Worm (Caenorhabditis elegans) whole organism, mixed stage, embryonic: ENCODE results near the gene dpf-2.

Experiments used
- M03D4.4 ChIP-seq: sonication (generic microtip); optimal IDR thresholded peaks from 2 replicates; lab custom pipeline; 2017; ENCODE audit warnings: mild to moderate bottlenecking, missing genetic modification characterization, missing compliant biosample characterization
- bed-3 ChIP-seq: fragments of 200-800 bp; sonication (Bioruptor generic); optimal IDR thresholded peaks from 3 replicates; lab custom pipeline; 2018; ENCODE audit warnings: mild to moderate bottlenecking, missing genetic modification characterization, moderate library complexity, missing compliant biosample characterization
- blmp-1 ChIP-seq: fragments of 150-350 bp; optimal IDR thresholded peaks from 2 replicates; lab custom pipeline; 2014; ENCODE audit warnings: missing biosample characterization, missing genetic modification characterization
- ceh-43 ChIP-seq: fragments of 200-800 bp; sonication (Bioruptor generic); optimal IDR thresholded peaks from 2 replicates; lab custom pipeline; 2018; ENCODE audit warnings: mild to moderate bottlenecking, missing genetic modification characterization, moderate library complexity, missing compliant biosample characterization
- ceh-83 ChIP-seq: fragments of 200-800 bp; sonication (Bioruptor generic); optimal IDR thresholded peaks from 2 replicates; lab custom pipeline; 2018; ENCODE audit warnings: mild to moderate bottlenecking, missing genetic modification characterization, missing compliant biosample characterization
- cnd-1 ChIP-seq: fragments of 200-800 bp; sonication (Bioruptor generic); optimal IDR thresholded peaks from 2 replicates; lab custom pipeline; 2018; ENCODE audit warnings: mild to moderate bottlenecking, missing genetic modification characterization, missing compliant biosample characterization
- drap-1 ChIP-seq: fragments of 200-800 bp; sonication (Bioruptor generic); optimal IDR thresholded peaks from 3 replicates; lab custom pipeline; 2018; ENCODE audit warnings: mild to moderate bottlenecking, missing genetic modification characterization, missing compliant biosample characterization
- elt-1 ChIP-seq: sonication (generic microtip); optimal IDR thresholded peaks from 2 replicates; lab custom pipeline; 2017; ENCODE audit warnings: missing genetic modification characterization, mild to moderate bottlenecking, missing compliant biosample characterization, antibody characterized with exemption, moderate library complexity, borderline replicate concordance; ENCODE audit not compliant: insufficient read depth
- elt-3 ChIP-seq: fragments of 150-350 bp; optimal IDR thresholded peaks from 2 replicates; lab custom pipeline; 2014; ENCODE audit warnings: missing biosample characterization, missing genetic modification characterization
- flh-1 ChIP-seq: fragments of 200-800 bp; sonication (Bioruptor generic); optimal IDR thresholded peaks from 2 replicates; lab custom pipeline; 2018; ENCODE audit warnings: mild to moderate bottlenecking, missing genetic modification characterization, moderate library complexity, missing compliant biosample characterization
- ham-2 ChIP-seq: fragments of 200-800 bp; sonication (Bioruptor generic); optimal IDR thresholded peaks from 2 replicates; lab custom pipeline; 2018; ENCODE audit warnings: mild to moderate bottlenecking, missing genetic modification characterization, missing compliant biosample characterization
- hlh-1 ChIP-seq: fragments of 150-350 bp; optimal IDR thresholded peaks from 2 replicates; lab custom pipeline; 2014; ENCODE audit warnings: missing biosample characterization, missing genetic modification reagents, missing genetic modification characterization
- lin-13 ChIP-seq: fragments of 150-350 bp; optimal IDR thresholded peaks from 2 replicates; lab custom pipeline; 2014; ENCODE audit warnings: missing biosample characterization, missing genetic modification characterization
- lin-32 ChIP-seq: fragments of 200-800 bp; sonication (Bioruptor generic); optimal IDR thresholded peaks from 2 replicates; lab custom pipeline; 2018; ENCODE audit warnings: mild to moderate bottlenecking, missing genetic modification characterization, missing compliant biosample characterization
- lsy-2 ChIP-seq: fragments of 150-350 bp; optimal IDR thresholded peaks from 2 replicates; lab custom pipeline; 2014; ENCODE audit warnings: missing biosample characterization, missing genetic modification characterization
- mep-1 ChIP-seq: fragments of 150-350 bp; optimal IDR thresholded peaks from 2 replicates; lab custom pipeline; 2017; ENCODE audit warnings: missing biosample characterization, missing genetic modification reagents, missing genetic modification characterization, inconsistent platforms
- mls-2 ChIP-seq: sonication (generic microtip); optimal IDR thresholded peaks from 2 replicates; lab custom pipeline; 2016; ENCODE audit warnings: mild to moderate bottlenecking, missing genetic modification characterization, moderate library complexity, missing compliant biosample characterization
- nhr-2 ChIP-seq: fragments of 150-350 bp; optimal IDR thresholded peaks from 2 replicates; lab custom pipeline; 2014; ENCODE audit warnings: missing biosample characterization, missing genetic modification characterization
- nhr-28 ChIP-seq: fragments of 150-350 bp; optimal IDR thresholded peaks from 2 replicates; lab custom pipeline; 2014; ENCODE audit warnings: missing biosample characterization, missing genetic modification characterization
- sem-2 ChIP-seq: fragments of 200-800 bp; sonication (Bioruptor generic); optimal IDR thresholded peaks from 2 replicates; lab custom pipeline; 2018; ENCODE audit warnings: mild to moderate bottlenecking, missing genetic modification characterization, missing compliant biosample characterization
- snpc-4 ChIP-seq: fragments of 150-350 bp; optimal IDR thresholded peaks from 2 replicates; lab custom pipeline; 2014; ENCODE audit warnings: missing biosample characterization, missing genetic modification characterization
- sptf-1 ChIP-seq: sonication (generic microtip); optimal IDR thresholded peaks from 2 replicates; lab custom pipeline; 2017; ENCODE audit warnings: mild to moderate bottlenecking, missing genetic modification characterization, moderate library complexity, missing compliant biosample characterization
- tbx-8 ChIP-seq: fragments of 200-800 bp; sonication (Bioruptor generic); optimal IDR thresholded peaks from 2 replicates; lab custom pipeline; 2018; ENCODE audit warnings: mild to moderate bottlenecking, missing genetic modification characterization, moderate library complexity, missing compliant biosample characterization
- unc-120 ChIP-seq: sonication (generic microtip); optimal IDR thresholded peaks from 2 replicates; lab custom pipeline; 2017; ENCODE audit warnings: missing genetic modification characterization, missing compliant biosample characterization; ENCODE audit not compliant: poor library complexity, severe bottlenecking
- unc-39 ChIP-seq: fragments of 150-350 bp; optimal IDR thresholded peaks from 2 replicates; lab custom pipeline; 2014; ENCODE audit warnings: missing biosample characterization, missing genetic modification characterization
- unc-62 ChIP-seq: fragments of 150-350 bp; optimal IDR thresholded peaks from 2 replicates; lab custom pipeline; 2014; ENCODE audit warnings: missing biosample characterization, missing genetic modification reagents, missing genetic modification characterization
- ztf-11 ChIP-seq: fragments of 150-350 bp; optimal IDR thresholded peaks from 2 replicates; lab custom pipeline; 2014; ENCODE audit warnings: missing biosample characterization, missing genetic modification characterization

The dpf-2 gene

DNA sequence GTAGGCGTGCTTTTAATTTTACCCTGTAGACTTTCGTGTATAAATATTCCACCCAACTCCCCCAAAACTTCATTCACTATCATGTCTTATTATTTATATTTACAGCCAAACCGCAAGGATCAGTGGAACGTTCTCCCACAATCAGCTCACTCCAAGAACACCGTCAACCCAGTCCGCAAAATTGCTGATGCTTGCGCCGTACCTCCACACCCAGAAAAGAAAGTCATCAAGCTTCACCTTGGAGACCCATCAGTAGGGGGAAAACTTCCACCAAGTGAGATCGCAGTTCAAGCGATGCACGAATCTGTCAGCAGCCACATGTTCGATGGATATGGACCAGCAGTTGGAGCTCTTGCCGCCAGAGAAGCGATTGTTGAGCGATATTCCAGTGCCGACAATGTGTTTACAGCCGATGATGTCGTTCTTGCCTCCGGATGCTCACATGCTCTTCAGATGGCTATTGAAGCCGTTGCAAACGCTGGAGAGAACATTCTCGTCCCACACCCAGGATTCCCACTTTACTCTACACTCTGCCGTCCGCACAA, 40.4 kb upstream of the dpf-2 start:
- TF ChIP-seq ztf-11 (tag; lab: Kevin White, UChicago) = no peak
- TF ChIP-seq, all 35 proteins: peak for 0

DNA sequence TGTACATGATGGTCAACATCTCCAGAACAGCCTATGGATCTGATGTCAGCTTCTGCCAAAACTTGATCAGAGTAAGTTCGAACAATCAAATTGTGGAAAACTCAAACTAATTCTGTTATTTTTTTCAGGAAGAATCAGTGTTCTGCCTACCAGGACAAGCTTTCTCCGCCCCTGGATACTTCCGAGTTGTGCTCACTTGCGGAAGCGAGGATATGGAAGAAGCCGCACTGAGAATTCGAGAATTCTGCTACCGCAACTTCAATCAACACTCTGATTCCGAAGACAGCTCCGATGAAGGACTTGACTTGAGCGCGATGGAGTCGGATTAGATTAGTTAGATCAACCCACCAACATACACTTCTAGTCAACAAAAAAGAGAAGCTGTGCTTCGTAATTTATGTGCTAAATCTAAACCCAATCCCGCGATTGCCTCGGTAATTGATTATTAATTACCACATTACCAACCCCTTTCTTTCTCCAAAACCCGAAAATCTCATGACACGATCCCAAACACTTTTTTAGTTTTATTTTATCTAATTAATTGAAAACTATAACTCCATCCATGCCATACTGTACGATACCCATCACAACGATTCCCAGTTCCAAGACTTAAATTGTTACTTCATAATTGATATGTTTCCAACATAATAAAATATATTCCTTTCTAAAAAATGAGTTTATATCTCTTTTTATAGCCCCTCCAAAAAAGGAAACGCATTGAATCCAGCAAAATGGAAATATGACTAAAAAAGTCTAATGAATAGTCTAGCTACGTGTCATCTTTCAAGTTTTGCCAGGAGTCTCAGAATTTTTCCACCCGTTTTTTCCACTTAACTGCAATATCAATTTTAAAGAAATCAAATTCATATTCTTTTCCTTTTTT, 39.1 kb upstream of the dpf-2 start:
- TF ChIP-seq mep-1 (tag; lab: Kevin White, UChicago) = no peak
- TF ChIP-seq snpc-4 (tag; lab: Kevin White, UChicago) = no peak

DNA sequence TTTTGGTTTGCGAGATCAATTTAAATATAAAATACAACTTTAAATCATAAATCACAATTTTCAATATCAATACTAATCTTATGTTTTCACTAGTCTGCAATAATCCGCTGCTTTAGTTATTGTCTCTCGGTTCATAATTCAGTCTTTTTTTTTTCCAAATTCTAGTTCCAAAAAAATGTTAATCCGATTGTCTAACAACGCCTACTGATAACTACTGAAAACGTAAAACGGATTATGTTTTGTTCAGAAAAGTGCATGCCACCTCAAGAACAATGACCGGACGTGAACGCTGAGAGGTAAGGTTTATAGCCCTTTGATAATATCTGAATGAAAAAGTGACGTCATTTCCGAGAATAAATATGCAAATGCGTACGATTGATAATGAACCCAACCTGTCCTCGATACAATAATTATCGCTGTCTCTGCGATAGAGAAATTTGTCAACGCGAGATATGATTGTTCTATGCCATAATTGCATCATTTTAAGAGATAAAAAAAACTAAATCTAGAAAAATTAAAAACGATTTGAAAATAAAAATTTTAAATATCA, 38.4 kb upstream of the dpf-2 start, which contains the start of gene sprr-2:
sprr-2 (plus strand) TSS at position 248 of the 550 bp plus-strand sequence.
- TF ChIP-seq ham-2 (GFP tag; lab: Kevin White, UChicago) (no peak), unc-39 (tag; lab: Kevin White, UChicago) (no peak), cnd-1 (tag; lab: Kevin White, UChicago) (no peak), elt-3 (tag; lab: Kevin White, UChicago) (peak; percentile 51)

DNA sequence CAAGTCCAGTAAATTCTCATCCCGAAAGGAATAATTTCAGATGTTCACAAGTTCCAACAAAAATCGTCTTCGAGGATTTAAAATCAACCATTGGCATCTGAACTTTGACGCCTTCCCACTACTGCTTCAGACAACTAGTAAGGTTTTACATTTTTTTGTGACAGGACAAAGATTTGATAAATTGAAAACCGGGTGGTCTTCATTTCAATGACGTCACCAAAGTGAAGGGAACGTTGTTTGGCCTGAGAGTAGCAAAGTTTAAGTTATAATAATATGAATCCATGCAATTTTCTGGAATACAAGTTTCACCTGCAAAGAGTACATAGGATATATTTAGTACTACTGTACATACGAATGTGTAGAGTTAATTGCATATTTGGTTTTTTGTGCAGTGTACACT, 37.5 kb upstream of the dpf-2 start:
- no peak for TF ChIP-seq lin-13 (tag; lab: Kevin White, UChicago)
- TF ChIP-seq cnd-1 (tag; lab: Kevin White, UChicago) = no peak
- no peak for TF ChIP-seq ham-2 (GFP tag; lab: Kevin White, UChicago)
- no peak for TF ChIP-seq ceh-83 (GFP tag; lab: Kevin White, UChicago)
- no peak for TF ChIP-seq lin-32
- TF ChIP-seq tbx-8 (GFP tag; lab: Kevin White, UChicago) = no peak
- TF ChIP-seq sem-2 (GFP tag; lab: Kevin White, UChicago) = no peak
- no peak for TF ChIP-seq nhr-2

DNA sequence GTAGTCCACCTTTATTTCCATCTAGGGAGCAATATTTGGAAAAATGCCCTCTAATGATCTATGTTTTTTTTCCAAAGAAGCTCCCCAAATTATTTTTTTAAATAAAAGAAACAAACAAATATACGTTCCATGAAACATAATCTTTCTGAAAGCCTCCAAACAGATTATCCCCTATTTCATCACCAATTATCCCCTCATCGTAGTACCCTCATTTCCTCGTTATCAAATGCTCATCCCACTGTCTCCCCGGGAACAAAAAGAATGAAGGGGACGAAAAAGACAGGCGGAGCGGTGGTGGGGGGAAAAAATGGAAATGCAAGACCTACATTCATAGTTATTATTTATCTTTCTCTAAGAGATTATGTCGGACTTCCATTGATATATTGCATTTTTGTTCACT, 34.2 kb upstream of the dpf-2 start:
- TF ChIP-seq tbx-8 (GFP tag; lab: Kevin White, UChicago) = no peak
- TF ChIP-seq flh-1 = no peak

DNA sequence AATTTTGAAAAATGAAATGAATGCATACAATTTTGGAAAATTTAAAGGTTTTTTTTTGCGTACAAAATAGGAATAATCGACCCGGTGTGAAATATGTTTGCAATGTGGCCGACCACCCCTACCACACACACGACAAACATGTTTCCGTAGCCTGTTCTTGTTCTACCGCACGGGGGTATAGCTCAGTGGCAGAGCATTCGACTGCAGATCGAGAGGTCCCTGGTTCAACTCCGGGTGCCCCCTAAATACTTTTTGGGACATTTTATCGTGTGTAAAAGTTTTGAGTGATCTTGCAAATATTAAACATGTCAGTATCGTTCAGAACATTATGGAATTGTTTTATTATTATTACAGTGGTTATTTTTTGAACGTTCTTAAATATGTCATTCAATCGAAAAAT, 26.9 kb upstream of the dpf-2 start:
- TF ChIP-seq tbx-8 (GFP tag; lab: Kevin White, UChicago) = peak; percentile 66
- TF ChIP-seq elt-3 (tag; lab: Kevin White, UChicago) = no peak
- TF ChIP-seq unc-39 (tag; lab: Kevin White, UChicago) = no peak
- peak; percentile 83 for TF ChIP-seq ceh-43 (GFP tag; lab: Kevin White, UChicago)
- peak; percentile 79 for TF ChIP-seq unc-120
- peak; percentile 2 for TF ChIP-seq unc-62 (GFP tag; lab: Kevin White, UChicago)
- TF ChIP-seq cnd-1 (tag; lab: Kevin White, UChicago) = peak; percentile 89
- no peak for TF ChIP-seq ztf-11 (tag; lab: Kevin White, UChicago)
- TF ChIP-seq sem-2 (GFP tag; lab: Kevin White, UChicago) = peak; percentile 84
- TF ChIP-seq lin-13 (tag; lab: Kevin White, UChicago) = no peak
- TF ChIP-seq ceh-83 (GFP tag; lab: Kevin White, UChicago) = peak; percentile 91
- TF ChIP-seq flh-1 = peak; percentile 71
- TF ChIP-seq hlh-1 = no peak
- peak; percentile 87 for TF ChIP-seq M03D4.4 (tag; lab: Kevin White, UChicago)
- TF ChIP-seq mls-2 = peak; percentile 90
- TF ChIP-seq sptf-1 (tag; lab: Kevin White, UChicago) = peak; percentile 91
- TF ChIP-seq lin-32 = peak; percentile 52
- peak; percentile 90 for TF ChIP-seq drap-1
- TF ChIP-seq bed-3 (GFP tag; lab: Kevin White, UChicago) = peak; percentile 73
- peak; percentile 55 for TF ChIP-seq ham-2 (GFP tag; lab: Kevin White, UChicago)

DNA sequence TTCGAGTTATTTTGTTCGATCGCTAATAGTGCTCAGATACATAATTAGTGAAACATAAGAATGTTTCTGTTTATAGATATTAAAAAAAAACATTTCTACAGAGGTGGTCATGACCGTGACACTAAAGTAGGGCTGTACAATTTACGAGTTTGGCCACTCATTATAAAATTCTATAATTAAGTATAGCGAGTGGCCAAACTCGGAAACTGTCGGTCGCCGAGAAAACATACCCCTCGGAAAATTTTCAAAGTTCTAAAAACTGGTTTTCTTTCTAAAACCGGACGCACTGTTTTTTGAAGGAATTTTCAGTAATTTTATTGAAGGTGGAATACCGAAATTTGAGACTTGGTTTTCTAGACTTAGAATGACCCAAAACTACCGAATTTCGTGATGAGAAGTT, 25.9 kb upstream of the dpf-2 start:
- TF ChIP-seq mep-1 (tag; lab: Kevin White, UChicago) (no peak), nhr-28 (tag; lab: Kevin White, UChicago) (no peak), hlh-1 (no peak), elt-1 (tag; lab: Kevin White, UChicago) (no peak), snpc-4 (tag; lab: Kevin White, UChicago) (no peak), blmp-1 (tag; lab: Kevin White, UChicago) (no peak), mls-2 (no peak), lsy-2 (no peak)
